Fruit fly (Drosophila melanogaster): Measurements from ENCODE around the gene cype.

The cype gene

DNA sequence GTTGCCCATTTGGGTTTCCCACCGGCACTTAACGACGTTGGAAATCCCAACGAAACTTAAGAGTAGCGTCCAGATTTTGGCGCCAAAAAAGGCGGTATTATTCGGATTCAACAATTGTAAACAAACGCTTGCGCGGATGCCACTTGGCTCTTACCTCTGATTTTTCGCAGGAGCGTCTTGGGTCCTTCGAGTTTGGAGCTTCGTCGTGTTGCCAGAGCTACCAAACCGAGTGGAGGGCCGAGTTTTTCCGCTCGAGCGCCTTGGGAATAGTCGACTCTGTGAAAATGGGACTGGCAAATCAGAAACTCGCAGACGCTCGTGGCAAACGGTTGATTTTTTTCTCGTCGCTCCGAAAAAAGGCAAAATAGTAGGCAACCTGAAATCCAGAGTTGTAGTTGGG lies 18.9 kb downstream of the cype start, which contains the start of gene nompC:
TSS of gene nompC (plus strand) at position 301 of the 400 bp plus-strand sequence.
- no peak for TF ChIP-seq noc (tag; optimal IDR thresholded peaks at IDR 0.05)

DNA sequence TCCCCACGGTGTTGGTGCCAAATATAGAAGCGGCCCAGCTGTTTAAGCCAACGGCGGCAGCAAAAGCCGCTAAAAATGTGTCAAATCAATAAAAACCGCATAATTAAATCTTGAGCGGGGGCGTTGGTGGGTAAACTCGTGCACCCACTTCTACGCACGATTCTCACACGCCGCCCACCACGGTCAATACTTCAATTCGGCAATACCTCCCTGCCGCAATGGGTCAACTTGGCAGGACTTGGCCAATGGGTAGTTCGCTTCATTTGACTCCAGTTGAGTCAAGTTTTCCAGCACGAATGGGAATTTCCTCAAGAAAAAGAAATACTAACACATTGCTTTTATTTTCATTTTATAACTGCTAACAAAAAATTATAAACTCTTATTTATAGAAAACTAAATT lies 21.6 kb downstream of the cype start:
- TF ChIP-seq noc (tag; optimal IDR thresholded peaks at IDR 0.05): no peak

DNA sequence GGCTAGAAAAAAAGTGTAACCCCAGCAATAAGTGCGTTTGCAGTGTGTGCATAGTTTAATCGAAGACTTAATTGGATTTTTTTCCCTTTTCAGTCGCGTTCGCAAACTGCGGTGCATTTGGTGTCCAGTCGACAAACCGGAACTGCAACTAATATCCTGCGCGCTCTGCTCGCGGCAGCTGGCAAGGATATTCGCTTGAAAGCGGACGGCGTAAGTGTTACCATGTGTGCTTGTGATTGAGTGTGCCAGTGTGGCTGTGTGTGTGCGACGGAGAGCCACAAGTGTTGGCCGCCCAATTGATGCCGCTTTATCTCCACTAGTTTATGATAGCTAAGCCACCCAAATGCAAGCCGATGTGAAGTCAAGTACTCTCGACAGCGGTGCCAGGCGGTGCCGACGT lies 26.4 kb downstream of the cype start:
- TF ChIP-seq noc (tag; optimal IDR thresholded peaks at IDR 0.05): no peak

DNA sequence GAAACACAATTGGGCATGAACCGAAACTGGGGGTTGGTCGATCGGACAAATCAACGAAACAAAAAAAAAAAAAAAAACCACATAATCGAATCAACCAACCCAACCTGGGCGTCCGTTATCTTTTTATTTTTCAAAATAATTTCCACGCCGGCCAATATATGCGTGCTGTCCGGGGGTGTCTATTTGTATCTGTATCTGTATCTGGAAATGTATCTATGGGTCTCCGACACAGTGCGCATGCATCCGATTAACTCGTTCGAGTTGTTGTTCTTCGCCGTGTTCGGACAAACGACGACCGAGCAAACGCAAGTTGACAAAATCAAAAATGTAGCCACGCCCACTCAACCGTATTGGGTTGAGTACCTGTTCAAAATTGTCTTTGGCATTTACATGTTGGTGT lies 35.3 kb downstream of the cype start:
- no peak for TF ChIP-seq noc (tag; optimal IDR thresholded peaks at IDR 0.05)

DNA sequence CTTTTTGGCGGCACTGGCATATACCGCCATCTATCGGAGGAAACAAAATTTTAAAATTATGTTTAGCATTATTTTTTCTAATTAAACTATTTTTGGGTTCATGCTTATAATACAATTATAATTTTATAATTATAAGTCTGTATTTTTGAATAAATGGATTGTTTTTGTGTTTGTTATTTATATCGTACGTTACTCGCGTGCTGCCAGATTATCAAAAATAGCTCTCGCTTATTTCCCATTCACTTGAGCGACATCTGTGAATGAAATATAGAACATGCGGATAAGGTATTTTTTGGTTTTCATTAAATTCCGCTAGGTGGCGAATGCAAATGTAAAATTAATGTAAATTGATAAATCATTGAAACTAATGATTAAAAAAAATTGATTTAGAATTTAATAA lies 38.8 kb downstream of the cype start:
- no peak for TF ChIP-seq noc (tag; optimal IDR thresholded peaks at IDR 0.05)

DNA sequence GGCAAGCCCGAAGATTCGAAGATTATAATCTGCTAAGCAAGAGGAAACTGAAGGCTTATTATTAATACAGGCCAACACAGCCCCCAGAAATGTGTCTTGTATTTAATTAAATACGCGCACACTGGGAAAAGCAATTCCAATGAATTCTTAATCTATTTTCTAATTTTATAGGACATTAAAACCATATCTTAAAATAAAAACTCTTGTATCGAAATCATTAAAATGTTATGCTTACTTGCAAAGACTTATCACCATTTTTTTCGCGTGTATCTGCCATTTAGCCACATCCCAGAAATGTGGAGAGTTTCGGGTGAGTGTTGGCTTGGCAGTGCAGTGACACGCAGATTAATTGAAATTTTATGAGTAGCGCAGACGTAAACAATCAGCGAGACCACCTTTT lies 41.0 kb downstream of the cype start:
- no peak for TF ChIP-seq noc (tag; optimal IDR thresholded peaks at IDR 0.05)

DNA sequence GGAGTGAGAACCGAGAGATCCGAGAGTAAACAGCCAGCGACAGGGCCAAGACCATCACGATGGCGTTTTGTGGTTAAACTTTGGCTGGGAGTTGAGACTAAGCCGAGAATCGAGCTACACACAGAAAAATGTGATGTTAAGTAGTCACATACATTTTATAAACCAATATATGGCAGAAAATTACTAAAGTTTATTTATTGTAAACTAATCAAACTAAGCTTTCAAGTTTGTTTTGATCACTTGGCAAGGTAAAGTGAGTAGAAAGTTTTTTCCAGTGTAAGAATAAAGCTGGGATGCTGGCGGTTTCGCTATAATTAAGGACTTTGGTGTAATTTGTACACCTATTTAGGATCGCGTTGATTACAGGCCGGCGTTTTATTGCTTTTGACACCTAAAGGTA lies 45.5 kb downstream of the cype start:
- no peak for TF ChIP-seq noc (tag; optimal IDR thresholded peaks at IDR 0.05)

DNA sequence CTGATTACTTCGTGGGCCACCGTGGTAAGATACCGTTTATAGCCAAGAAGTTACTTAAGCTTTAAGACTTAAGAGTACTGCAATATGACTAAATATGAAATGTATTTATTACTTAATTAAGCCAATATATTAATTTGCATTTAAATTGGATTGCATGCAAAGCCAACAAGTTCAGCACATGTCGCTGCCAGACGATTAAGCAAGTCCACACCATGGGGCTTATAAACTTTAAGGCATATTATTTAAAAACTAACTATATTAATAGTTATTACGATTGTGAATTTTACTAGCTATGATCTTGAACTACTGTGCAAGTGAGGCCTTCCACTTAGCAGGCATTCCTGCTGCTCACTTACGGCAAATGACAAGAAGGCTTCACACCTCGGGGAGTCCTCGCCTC lies 47.2 kb downstream of the cype start:
- no peak for TF ChIP-seq noc (tag; optimal IDR thresholded peaks at IDR 0.05)

DNA sequence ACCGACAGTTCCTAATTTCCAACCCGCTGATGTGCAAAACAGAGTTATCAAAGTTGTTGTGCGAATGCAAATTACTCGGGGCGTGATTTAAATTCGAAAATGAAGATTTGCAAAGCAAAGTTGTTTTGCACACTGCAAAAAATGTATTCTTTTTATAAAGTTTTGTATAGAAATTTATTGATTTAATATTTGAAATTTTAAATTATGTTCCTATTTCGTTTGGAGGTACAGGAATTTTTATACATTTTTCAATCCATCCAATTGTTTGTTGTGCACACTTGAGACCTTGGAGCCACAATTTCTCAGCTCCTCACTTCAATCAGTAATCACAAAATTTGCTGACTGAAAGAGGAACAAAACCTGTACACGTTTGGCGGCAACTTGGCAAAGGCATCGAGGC lies 48.0 kb downstream of the cype start:
- TF ChIP-seq noc (tag; optimal IDR thresholded peaks at IDR 0.05): no peak

DNA sequence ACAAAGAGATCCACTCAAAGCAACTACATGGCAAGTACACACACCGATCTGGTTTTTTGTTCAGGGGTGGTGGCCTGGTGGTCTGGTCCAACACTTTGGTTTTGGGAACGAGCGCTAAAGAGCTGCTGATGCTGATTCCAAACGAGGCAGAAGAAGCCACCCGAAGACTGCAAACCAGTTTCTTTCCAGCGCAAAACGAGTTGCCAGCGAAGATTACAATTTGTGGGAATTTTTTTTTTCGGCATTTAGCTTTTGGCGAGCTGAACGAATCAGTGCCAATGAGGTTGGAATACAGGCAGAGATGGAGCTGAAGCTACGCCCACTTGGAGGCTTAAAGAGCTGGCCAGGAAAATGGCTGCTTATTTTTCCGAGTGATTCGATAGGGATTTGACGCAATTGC lies 49.4 kb downstream of the cype start:
- TF ChIP-seq noc (tag; optimal IDR thresholded peaks at IDR 0.05): no peak
